Fruit fly (Drosophila melanogaster): ENCODE data around the gene CG13040.

DNA sequence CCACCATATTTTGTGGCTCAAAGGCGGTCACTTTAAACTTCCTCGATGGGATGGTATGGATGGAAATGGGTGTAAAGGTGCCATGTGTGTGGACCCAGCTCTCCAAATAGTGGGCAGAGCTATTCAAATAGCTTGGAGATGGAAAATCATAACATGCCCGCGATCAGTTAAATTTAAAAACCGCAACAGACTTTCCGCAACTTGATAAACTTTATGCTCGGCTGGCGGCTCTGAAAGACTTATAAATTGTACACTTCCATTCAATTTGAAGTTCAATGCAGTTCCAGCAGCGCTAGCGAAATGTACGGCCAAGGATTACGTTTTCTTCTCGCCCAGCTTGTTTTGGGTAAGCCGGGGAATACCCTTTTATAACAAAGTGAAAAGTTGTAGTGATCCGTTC is 19.5 kb upstream of the CG13040 start, which contains the start of gene CG33257:
- no peak for TF ChIP-seq CG33017 (tag; optimal IDR thresholded peaks at IDR 0.05)
- TF ChIP-seq toe (GFP tag; optimal IDR thresholded peaks at IDR 0.05): no peak
- TF ChIP-seq CG5204 (GFP tag; optimal IDR thresholded peaks at IDR 0.05): no peak
- TF ChIP-seq CG7101 (tag; optimal IDR thresholded peaks at IDR 0.05): no peak
- TF ChIP-seq tj (GFP tag; optimal IDR thresholded peaks at IDR 0.05): no peak
- TF ChIP-seq bab1 (GFP tag; optimal IDR thresholded peaks at IDR 0.05): no peak
- no peak for TF ChIP-seq Clk (GFP tag; optimal IDR thresholded peaks at IDR 0.05)
- TF ChIP-seq kay (GFP tag; ENCODE audit: borderline replicate concordance): no peak
- no peak for TF ChIP-seq CG7045 (GFP tag; optimal IDR thresholded peaks at IDR 0.05)
- no peak for TF ChIP-seq ovo (GFP tag; optimal IDR thresholded peaks at IDR 0.05)
- no peak for TF ChIP-seq CG1620 (GFP tag; optimal IDR thresholded peaks at IDR 0.05)

All from whole organism, adult.